Worm (Caenorhabditis elegans) whole organism, mixed stage, embryonic: ENCODE results near the gene T13F2.2.

ENCODE experiments used
- blmp-1 ChIP-seq: fragments of 150-350 bp; optimal IDR thresholded peaks from 2 replicates; lab custom pipeline; 2014; ENCODE audit warnings: missing biosample characterization, missing genetic modification characterization
- drap-1 ChIP-seq: fragments of 200-800 bp; sonication (Bioruptor generic); optimal IDR thresholded peaks from 3 replicates; lab custom pipeline; 2018; ENCODE audit warnings: mild to moderate bottlenecking, missing genetic modification characterization, missing compliant biosample characterization
- snpc-4 ChIP-seq: fragments of 150-350 bp; optimal IDR thresholded peaks from 2 replicates; lab custom pipeline; 2014; ENCODE audit warnings: missing biosample characterization, missing genetic modification characterization

ce11 chrIV:9784689-9785088, 12.5 kb downstream of the T13F2.2 start, which contains the start of gene sre-4:
- no peak for TF ChIP-seq drap-1 (GFP tag; lab: Kevin White, UChicago)
- no peak for TF ChIP-seq snpc-4 (tag; lab: Kevin White, UChicago)
- TF ChIP-seq blmp-1 = no peak
